Fruit fly (Drosophila melanogaster) whole organism, wandering third instar larva: ENCODE measurements around the gene Shmt.

Experiments used
- Abd-B ChIP-seq: fragments of >200 bp; optimal IDR thresholded peaks from 2 replicates; lab custom pipeline; 2017; ENCODE audit warnings: missing biosample characterization, missing genetic modification characterization
- CG32264 ChIP-seq: fragments of 200-800 bp; sonication (Bioruptor generic); optimal IDR thresholded peaks from 2 replicates; lab custom pipeline; 2016; ENCODE audit warnings: missing biosample characterization, missing genetic modification characterization
- CG9705 ChIP-seq: fragments of 200-800 bp; sonication (Bioruptor generic); optimal IDR thresholded peaks from 2 replicates; lab custom pipeline; 2018; ENCODE audit warnings: missing biosample characterization, mild to moderate bottlenecking, missing genetic modification characterization
- Dif ChIP-seq: fragments of 200-275, 200-300 bp; sonication (Bioruptor generic); optimal IDR thresholded peaks from 2 replicates; lab custom pipeline; 2018; ENCODE audit warnings: missing biosample characterization, missing genetic modification characterization; ENCODE audit not compliant: partially characterized antibody
- GATAd ChIP-seq: sonication (Bioruptor generic); optimal IDR thresholded peaks from 2 replicates; lab custom pipeline; 2016; ENCODE audit warnings: missing biosample characterization, missing genetic modification characterization
- HLH106 ChIP-seq: fragments of 200-800 bp; optimal IDR thresholded peaks from 3 replicates; lab custom pipeline; 2019; ENCODE audit warnings: missing biosample characterization, mild to moderate bottlenecking, missing genetic modification characterization, moderate library complexity
- Hr83 ChIP-seq: fragments of 200-300 bp; sonication (Bioruptor generic); optimal IDR thresholded peaks from 2 replicates; lab custom pipeline; 2016; ENCODE audit warnings: missing biosample characterization, mild to moderate bottlenecking, missing genetic modification characterization, moderate library complexity; ENCODE audit not compliant: poor library complexity, severe bottlenecking
- Jra ChIP-seq: sonication (Bioruptor generic); optimal IDR thresholded peaks from 2 replicates; lab custom pipeline; 2016; ENCODE audit warnings: missing biosample characterization, missing genetic modification characterization
- Mio ChIP-seq: sonication (Bioruptor generic); optimal IDR thresholded peaks from 2 replicates; lab custom pipeline; 2016; ENCODE audit warnings: missing biosample characterization, missing genetic modification characterization
- Myc ChIP-seq: fragments of >200 bp; optimal IDR thresholded peaks from 2 replicates; lab custom pipeline; 2017
- N ChIP-seq: fragments of >200 bp; optimal IDR thresholded peaks from 2 replicates; lab custom pipeline; 2018; ENCODE audit warnings: missing biosample characterization, missing external identifiers, missing genetic modification characterization
- OdsH ChIP-seq: fragments of 200-800 bp; sonication (Bioruptor generic); optimal IDR thresholded peaks from 2 replicates; lab custom pipeline; 2016; ENCODE audit warnings: missing biosample characterization, mild to moderate bottlenecking, missing genetic modification characterization
- Rel ChIP-seq, 2 experiments: fragments of 200-800 bp; sonication (Bioruptor generic) in 1 of 2; optimal IDR thresholded peaks; 2 replicates in 1 of 2; 3 replicates in 1 of 2; lab custom pipeline; 2016 to 2019; ENCODE audit warnings: mild to moderate bottlenecking in 2 of 2, missing biosample characterization in 2 of 2, missing genetic modification characterization in 2 of 2, moderate library complexity in 1 of 2
- Sp1 ChIP-seq: fragments of 200-800 bp; sonication (Bioruptor generic); optimal IDR thresholded peaks from 3 replicates; lab custom pipeline; 2019; ENCODE audit warnings: missing biosample characterization, mild to moderate bottlenecking, missing genetic modification characterization, moderate library complexity
- br ChIP-seq: fragments of 200-800 bp; sonication (Bioruptor generic); optimal IDR thresholded peaks from 2 replicates; lab custom pipeline; 2016; ENCODE audit warnings: missing biosample characterization, missing genetic modification characterization
- dl ChIP-seq, 2 experiments: fragments of 175-275, 200-275 bp in 1 of 2; fragments of 200-275 bp in 1 of 2; sonication (Bioruptor generic); optimal IDR thresholded peaks; lab custom pipeline; 2018; ENCODE audit warnings: mild to moderate bottlenecking in 2 of 2, missing biosample characterization in 2 of 2, missing genetic modification characterization in 2 of 2, moderate library complexity in 2 of 2; ENCODE audit not compliant: partially characterized antibody in 2 of 2, insufficient read depth in 1 of 2
- ey ChIP-seq: fragments of 200-800 bp; sonication (Bioruptor generic); optimal IDR thresholded peaks from 2 replicates; lab custom pipeline; 2016; ENCODE audit warnings: missing biosample characterization, missing genetic modification characterization
- h ChIP-seq: fragments of 200-800 bp; sonication (Bioruptor generic); optimal IDR thresholded peaks from 3 replicates; lab custom pipeline; 2016; ENCODE audit warnings: missing biosample characterization, mild to moderate bottlenecking, missing genetic modification characterization
- jim ChIP-seq: fragments of 175-275, 200-325 bp; sonication (Bioruptor generic); optimal IDR thresholded peaks from 2 replicates; lab custom pipeline; 2016; ENCODE audit warnings: missing biosample characterization, mild to moderate bottlenecking, missing genetic modification characterization
- lola ChIP-seq: fragments of >200 bp; optimal IDR thresholded peaks from 2 replicates; lab custom pipeline; 2017; ENCODE audit warnings: missing biosample characterization, missing genetic modification characterization
- psq ChIP-seq: fragments of 200-800 bp; sonication (Bioruptor generic); optimal IDR thresholded peaks from 3 replicates; lab custom pipeline; 2017; ENCODE audit warnings: missing biosample characterization, mild to moderate bottlenecking, missing genetic modification characterization, moderate library complexity
- rgr ChIP-seq: fragments of 200-800 bp; sonication (Bioruptor generic); optimal IDR thresholded peaks from 3 replicates; lab custom pipeline; 2016; ENCODE audit warnings: missing biosample characterization, mild to moderate bottlenecking, missing genetic modification characterization
- usp ChIP-seq: fragments of >200 bp; optimal IDR thresholded peaks from 2 replicates; lab custom pipeline; 2017; ENCODE audit warnings: missing biosample characterization, missing genetic modification characterization

Gene Shmt

DNA sequence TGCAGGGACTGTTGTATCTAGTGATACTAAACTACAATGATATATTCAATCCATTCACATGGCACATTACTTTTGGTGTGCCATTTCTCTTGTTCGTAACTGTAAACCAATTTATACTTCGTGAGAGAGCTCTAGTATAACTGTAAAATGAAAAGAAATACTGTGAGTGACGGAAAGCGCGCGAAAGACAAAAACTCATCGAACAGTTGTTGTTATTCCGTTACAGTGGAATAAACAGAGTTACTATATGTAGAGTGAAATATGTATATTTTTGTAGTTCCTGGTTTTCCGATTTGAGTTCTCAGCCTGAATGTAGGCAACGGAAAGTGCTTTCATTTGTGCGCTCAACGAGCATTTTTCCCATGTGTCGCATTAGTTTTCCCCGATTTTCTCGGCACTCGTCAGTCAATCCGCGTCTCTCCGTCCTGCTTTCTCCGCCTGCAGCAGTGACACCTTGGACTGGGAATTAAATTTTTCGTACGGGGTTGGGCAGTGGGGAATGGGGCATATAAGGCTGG is 47.6 kb upstream of the Shmt start:
- TF ChIP-seq ey (GFP tag; lab: Kevin White, UChicago) (no peak), Rel (GFP tag; optimal IDR thresholded peaks at IDR 0.05; lab: Kevin White, UChicago) (no peak), Rel (tag; optimal IDR thresholded peaks at IDR 0.05; lab: Kevin White, UChicago) (no peak), usp (GFP tag; lab: Kevin White, UChicago) (no peak), lola (GFP tag; lab: Kevin White, UChicago) (no peak), Abd-B (GFP tag; lab: Kevin White, UChicago) (no peak), CG32264 (GFP tag; lab: Kevin White, UChicago) (no peak), Sp1 (no peak), Jra (GFP tag; lab: Kevin White, UChicago) (no peak)

DNA sequence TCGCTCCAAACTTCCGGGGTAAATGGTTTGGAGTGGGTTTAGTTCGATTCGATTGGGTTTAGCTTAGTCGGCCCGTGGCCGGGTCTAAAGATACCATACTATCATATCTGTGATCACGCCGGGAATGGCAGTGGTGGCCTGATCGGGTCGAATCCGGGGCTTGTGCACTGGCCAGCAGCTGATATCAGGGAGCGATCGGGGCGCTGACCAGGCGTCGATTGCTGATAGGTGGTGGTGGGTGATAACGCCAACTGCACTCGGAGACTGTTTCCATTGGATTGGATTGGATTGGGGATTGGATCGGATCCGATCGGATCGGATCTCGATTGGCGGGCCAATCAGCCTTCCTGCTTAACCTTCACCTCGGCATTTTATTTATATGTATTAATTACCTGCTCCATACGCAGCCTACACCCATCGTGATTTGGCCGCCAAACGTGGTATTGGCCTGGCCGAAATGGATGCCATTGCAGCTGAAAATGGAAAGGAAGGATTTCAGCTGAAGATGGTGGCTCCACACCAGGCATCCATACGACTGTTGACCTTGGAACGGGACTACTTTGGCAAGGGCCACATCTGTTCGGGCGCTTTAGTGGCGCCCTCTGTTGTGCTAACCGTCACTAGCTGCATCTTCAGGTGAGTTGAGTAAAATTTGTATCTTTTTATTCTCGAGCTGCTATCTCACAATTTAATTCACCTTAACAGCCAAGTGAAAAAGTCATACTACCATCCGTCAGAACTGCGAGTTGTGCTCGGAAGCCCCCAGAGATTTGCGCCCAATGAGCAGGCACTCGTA is 40.2 kb upstream of the Shmt start:
- TF ChIP-seq Rel (GFP tag; optimal IDR thresholded peaks at IDR 0.05; lab: Kevin White, UChicago) (no peak), Rel (tag; optimal IDR thresholded peaks at IDR 0.05; lab: Kevin White, UChicago) (no peak), ey (GFP tag; lab: Kevin White, UChicago) (no peak), GATAd (GFP tag; lab: Kevin White, UChicago) (no peak), dl (GFP tag; optimal IDR thresholded peaks at IDR 0.05; lab: Kevin White, UChicago; ENCODE audit: insufficient read depth in 1 of 2, partially characterized antibody in 2 of 2) (no peak), N (GFP tag; lab: Kevin White, UChicago) (no peak)

DNA sequence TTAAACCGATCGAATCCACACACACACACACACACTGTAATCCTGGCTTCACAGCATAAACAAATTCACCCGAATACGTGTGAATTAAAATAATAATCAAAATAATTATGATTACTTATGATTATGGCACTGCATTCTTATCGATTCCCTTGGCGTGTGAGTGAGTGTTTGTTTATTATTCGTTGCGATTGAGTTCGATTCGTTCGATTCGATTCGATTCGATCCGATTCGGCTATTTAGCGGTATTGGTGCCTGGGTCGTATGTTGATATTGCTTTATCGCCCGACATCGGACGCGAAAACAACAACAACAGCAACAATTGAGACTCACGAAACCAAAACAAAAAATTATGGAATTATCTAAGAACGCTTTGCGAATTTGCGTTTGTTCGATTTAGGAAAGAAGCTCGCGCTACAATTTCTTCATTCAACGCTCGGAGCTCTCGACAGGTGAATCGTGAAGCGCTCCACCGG is 38.6 kb upstream of the Shmt start, which contains the start of gene CG6067:
Gene CG6067 (plus strand): TSS at position 423 of the 473 bp plus-strand sequence.
- TF ChIP-seq Jra (GFP tag; lab: Kevin White, UChicago) = no peak
- TF ChIP-seq Abd-B (GFP tag; lab: Kevin White, UChicago) = no peak
- TF ChIP-seq usp (GFP tag; lab: Kevin White, UChicago) = no peak
- TF ChIP-seq CG32264 (GFP tag; lab: Kevin White, UChicago) = no peak
- no peak for TF ChIP-seq h
- no peak for TF ChIP-seq ey (GFP tag; lab: Kevin White, UChicago)
- TF ChIP-seq HLH106 (tag; lab: Kevin White, UChicago) = no peak
- no peak for TF ChIP-seq CG9705 (GFP tag; lab: Kevin White, UChicago)
- no peak for TF ChIP-seq lola (GFP tag; lab: Kevin White, UChicago)
- no peak for TF ChIP-seq jim (GFP tag; lab: Kevin White, UChicago)
- no peak for TF ChIP-seq Mio (GFP tag; lab: Kevin White, UChicago)

DNA sequence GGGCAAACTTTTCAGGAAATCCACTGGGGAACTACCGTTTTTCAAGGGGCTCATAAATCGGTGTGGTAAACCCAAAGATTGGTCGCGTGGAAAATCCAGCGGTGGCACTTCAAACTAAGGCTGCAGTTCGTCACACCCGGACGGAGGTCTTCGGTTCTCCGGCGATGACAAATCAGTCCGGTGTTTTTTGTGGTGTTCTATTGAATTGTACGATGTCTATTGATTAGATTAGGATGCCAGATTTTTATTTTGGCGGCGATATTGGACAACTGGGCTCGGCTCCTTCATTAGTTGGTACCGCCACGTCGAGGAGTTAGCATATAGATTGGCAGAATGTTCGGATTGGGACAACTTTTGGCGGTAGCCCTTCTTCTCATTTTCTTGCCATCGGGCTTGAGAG is 35.7 kb upstream of the Shmt start, which contains the start of gene CG6048:
Gene CG6048 (plus strand): TSS at position 301 of the 400 bp plus-strand sequence.
- TF ChIP-seq psq (GFP tag; lab: Kevin White, UChicago) (no peak), rgr (GFP tag; lab: Kevin White, UChicago) (no peak), Rel (GFP tag; optimal IDR thresholded peaks at IDR 0.05; lab: Kevin White, UChicago) (no peak), Rel (tag; optimal IDR thresholded peaks at IDR 0.05; lab: Kevin White, UChicago) (no peak)

DNA sequence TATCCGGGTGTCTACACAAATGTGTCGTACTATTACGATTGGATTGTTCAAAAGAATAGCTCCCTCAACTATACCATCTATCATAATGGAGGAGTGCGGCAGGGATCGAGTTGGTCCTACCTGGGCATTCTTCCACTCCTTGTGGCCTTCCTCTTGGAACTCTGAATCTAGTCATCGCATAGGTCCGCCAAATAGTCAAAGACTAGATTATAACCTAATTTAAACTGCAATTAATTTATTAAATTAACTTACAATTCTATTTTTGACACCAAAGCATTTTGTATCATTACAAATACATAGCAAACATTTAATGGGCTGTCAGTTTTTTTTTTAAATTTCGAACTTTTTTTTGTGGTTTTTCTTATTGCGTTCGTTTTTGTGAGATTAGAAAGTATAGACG is 33.4 kb upstream of the Shmt start, which contains the start of gene CG32755:
Gene CG32755 (plus strand): TSS at position 301 of the 400 bp plus-strand sequence.
- no peak for TF ChIP-seq br (GFP tag; lab: Kevin White, UChicago)
- TF ChIP-seq Dif (GFP tag; lab: Kevin White, UChicago) = no peak
- no peak for TF ChIP-seq N (GFP tag; lab: Kevin White, UChicago)
- no peak for TF ChIP-seq Jra (GFP tag; lab: Kevin White, UChicago)

DNA sequence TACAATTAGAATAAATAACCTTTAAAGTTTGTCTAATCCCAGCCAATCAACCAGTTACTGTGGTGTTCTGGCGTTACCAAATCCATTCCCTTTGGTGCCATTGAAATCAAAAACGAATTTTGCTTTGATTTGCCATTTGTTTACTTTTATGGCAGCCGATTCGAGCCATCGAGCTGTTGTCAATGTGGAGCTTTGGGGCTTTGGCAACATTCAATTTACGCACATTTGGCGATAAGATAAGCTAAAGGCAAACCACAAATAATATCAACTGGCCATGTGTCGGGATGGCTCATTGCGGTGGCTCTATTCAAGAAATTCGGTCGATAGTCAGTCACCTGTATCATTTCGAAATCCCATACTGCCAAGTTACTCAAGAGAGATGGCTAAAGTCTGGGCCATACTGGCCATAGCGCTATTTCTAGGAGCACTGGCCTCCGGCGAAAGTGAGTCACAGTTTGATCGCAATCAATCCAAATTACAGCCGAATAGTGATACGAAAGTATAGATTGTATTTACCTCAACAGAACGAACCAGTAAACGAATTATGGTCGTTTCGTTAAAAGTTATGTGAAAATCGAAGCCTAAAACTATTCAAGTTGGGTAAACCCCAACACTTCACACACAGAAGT is 31.4 kb upstream of the Shmt start, which contains the start of gene CG6041:
Gene CG6041 (plus strand): TSS at position 291 of the 629 bp plus-strand sequence.
- no peak for TF ChIP-seq ey (GFP tag; lab: Kevin White, UChicago)
- no peak for TF ChIP-seq Mio (GFP tag; lab: Kevin White, UChicago)
- TF ChIP-seq dl (GFP tag; optimal IDR thresholded peaks at IDR 0.05; lab: Kevin White, UChicago; ENCODE audit: insufficient read depth in 1 of 2, partially characterized antibody in 2 of 2) = no peak
- TF ChIP-seq Myc (lab: Kevin White, UChicago) = no peak
- TF ChIP-seq CG9705 (GFP tag; lab: Kevin White, UChicago) = no peak
- TF ChIP-seq Dif (GFP tag; lab: Kevin White, UChicago) = no peak
- no peak for TF ChIP-seq OdsH (GFP tag; lab: Kevin White, UChicago)
- no peak for TF ChIP-seq Hr83 (GFP tag; lab: Kevin White, UChicago)
